Worm (Caenorhabditis elegans): ENCODE data around the gene mlcd-1.

ce11 chrIII:4600139-4600762, 32.3 kb upstream of the mlcd-1 start, which contains the start of gene mab-21:
- TF ChIP-seq ZK546.5 (tag; optimal IDR thresholded peaks at IDR 0.05) (no peak), dmd-8 (GFP tag; IDR thresholded peaks at IDR 0.05) (no peak), ces-1 (GFP tag; optimal IDR thresholded peaks at IDR 0.05) (no peak), pha-4 (GFP tag; IDR thresholded peaks at IDR 0.05) (no peak), pha-4 (tag; optimal IDR thresholded peaks at IDR 0.05) (no peak), unc-62 (GFP tag; optimal IDR thresholded peaks at IDR 0.05 in 1 of 2) (peak in 1 of 2 experiments; percentile 92), unc-62 (tag; optimal IDR thresholded peaks at IDR 0.05) (no peak), mdl-1 (tag; optimal IDR thresholded peaks at IDR 0.05) (no peak), daf-12 (tag; optimal IDR thresholded peaks at IDR 0.05) (no peak), zag-1 (tag; optimal IDR thresholded peaks at IDR 0.05) (no peak), egl-27 (tag; optimal IDR thresholded peaks at IDR 0.05) (no peak), ama-1 (optimal IDR thresholded peaks at IDR 0.05) (no peak), daf-8 (GFP tag; IDR thresholded peaks at IDR 0.05) (no peak), fkh-10 (GFP tag; optimal IDR thresholded peaks at IDR 0.05) (no peak), aly-2 (tag; optimal IDR thresholded peaks at IDR 0.05) (no peak)

Measured in whole organism, L4 larva.